Fruit fly (Drosophila melanogaster) whole organism, embryonic: ENCODE measurements around the gene LSm7.

ENCODE experiments used
- ATbp ChIP-seq: fragments of 200-800 bp; sonication (Bioruptor generic); optimal IDR thresholded peaks from 2 replicates; lab custom pipeline; 2017; ENCODE audit warnings: missing biosample characterization, mild to moderate bottlenecking, missing genetic modification characterization, missing genetic modification reagents
- CG11695 ChIP-seq: fragments of 200-800 bp; sonication (Bioruptor generic); IDR thresholded peaks from 3 replicates; pipeline ENCODE4 v1.3.6; 2022; ENCODE audit warnings: missing biosample characterization, missing genetic modification characterization
- CG12769 ChIP-seq: fragments of 200-800 bp; sonication (Bioruptor generic); optimal IDR thresholded peaks from 2 replicates; lab custom pipeline; 2019; ENCODE audit warnings: missing biosample characterization, mild to moderate bottlenecking, missing genetic modification characterization, moderate library complexity
- CG3281 ChIP-seq: fragments of 200-800 bp; sonication (Bioruptor generic); optimal IDR thresholded peaks from 3 replicates; lab custom pipeline; 2017; ENCODE audit warnings: missing biosample characterization, mild to moderate bottlenecking, missing genetic modification characterization
- Deaf1 ChIP-seq: fragments of 200-800 bp; optimal IDR thresholded peaks from 3 replicates; lab custom pipeline; 2019; ENCODE audit warnings: missing biosample characterization, mild to moderate bottlenecking, missing genetic modification characterization, moderate library complexity
- Gug ChIP-seq: fragments of 200-800 bp; sonication (Bioruptor generic); IDR thresholded peaks from 4 replicates; pipeline ENCODE4 v1.3.6; 2022; ENCODE audit warnings: missing biosample characterization, missing genetic modification characterization
- Hsf ChIP-seq: fragments of 200-800 bp; sonication (Bioruptor generic); optimal IDR thresholded peaks from 3 replicates; lab custom pipeline; 2016; ENCODE audit warnings: missing biosample characterization, missing genetic modification characterization
- Rfx ChIP-seq: fragments of 200-800 bp; sonication (Bioruptor generic); IDR thresholded peaks from 2 replicates; pipeline ENCODE4 v1.3.6; 2022; ENCODE audit warnings: missing biosample characterization, missing genetic modification characterization
- amos ChIP-seq: fragments of 200-800 bp; sonication (Bioruptor generic); IDR thresholded peaks from 2 replicates; pipeline ENCODE4 v1.3.6; 2022; ENCODE audit warnings: missing biosample characterization, missing genetic modification characterization; ENCODE audit not compliant: partially characterized antibody
- chinmo ChIP-seq: fragments of 200-800 bp; sonication (Bioruptor generic); IDR thresholded peaks from 4 replicates; pipeline ENCODE4 v1.3.6; 2022; ENCODE audit warnings: missing biosample characterization, missing genetic modification characterization; ENCODE audit not compliant: partially characterized antibody
- shn ChIP-seq: fragments of 200-800 bp; sonication (Bioruptor generic); optimal IDR thresholded peaks from 3 replicates; lab custom pipeline; 2016; ENCODE audit warnings: missing biosample characterization, missing genetic modification characterization
- vvl ChIP-seq: fragments of 200-800 bp; sonication (Bioruptor generic); IDR thresholded peaks from 2 replicates; pipeline ENCODE4 v1.3.6; 2022; ENCODE audit warnings: missing biosample characterization, missing genetic modification characterization

- TF ChIP-seq CG11695 (GFP tag; lab: Robert Waterston, UW) (no peak), chinmo (GFP tag; lab: Robert Waterston, UW) (no peak), ATbp (GFP tag; lab: Kevin White, UChicago) (no peak), shn (no peak), CG3281 (GFP tag; lab: Kevin White, UChicago) (no peak), CG12769 (peak; percentile 68), Deaf1 (tag; lab: Kevin White, UChicago) (no peak), Hsf (GFP tag; lab: Kevin White, UChicago) (no peak), vvl (no peak), Rfx (GFP tag; lab: Robert Waterston, UW) (no peak), Gug (GFP tag; lab: Robert Waterston, UW) (no peak), amos (GFP tag; lab: Robert Waterston, UW) (no peak)
These were observed 17.9 kb upstream of the LSm7 start, which contains the start of gene ppk17 for dm6 chr2L:16760504-16761417.
